Worm (Caenorhabditis elegans) whole organism, L3 larva: Measurements from ENCODE around the gene mog-3.

Experiments
- R02D3.7 ChIP-seq: fragments of 150-350 bp; optimal IDR thresholded peaks from 2 replicates; lab custom pipeline; 2014; ENCODE audit warnings: missing biosample characterization, missing genetic modification characterization
- aly-2 ChIP-seq: fragments of 150-350 bp; optimal IDR thresholded peaks from 2 replicates; lab custom pipeline; 2014; ENCODE audit warnings: missing biosample characterization, missing genetic modification characterization
- ama-1 ChIP-seq: fragments of 150-350 bp; optimal IDR thresholded peaks from 2 replicates; lab custom pipeline; 2018
- ceh-16 ChIP-seq: sonication (generic microtip); optimal IDR thresholded peaks from 2 replicates; lab custom pipeline; 2017; ENCODE audit warnings: missing biosample characterization, missing genetic modification characterization
- ceh-28 ChIP-seq: fragments of 150-350 bp; optimal IDR thresholded peaks from 2 replicates; lab custom pipeline; 2014; ENCODE audit warnings: missing biosample characterization, missing genetic modification reagents, missing genetic modification characterization
- ceh-82 ChIP-seq: fragments of 150-350 bp; optimal IDR thresholded peaks from 2 replicates; lab custom pipeline; 2014; ENCODE audit warnings: missing biosample characterization, missing genetic modification characterization
- ceh-9 ChIP-seq: sonication (generic microtip); optimal IDR thresholded peaks from 2 replicates; lab custom pipeline; 2018; ENCODE audit warnings: missing biosample characterization, missing genetic modification characterization
- daf-12 ChIP-seq: fragments of 150-350 bp; optimal IDR thresholded peaks from 2 replicates; lab custom pipeline; 2014; ENCODE audit warnings: missing biosample characterization, missing genetic modification reagents, missing genetic modification characterization
- egl-27 ChIP-seq: sonication (generic microtip); optimal IDR thresholded peaks from 4 replicates; lab custom pipeline; 2017; ENCODE audit warnings: missing biosample characterization, missing genetic modification reagents, missing genetic modification characterization
- elt-2 ChIP-seq: sonication (generic microtip); optimal IDR thresholded peaks from 2 replicates; lab custom pipeline; 2016; ENCODE audit warnings: missing genetic modification reagents, mild to moderate bottlenecking, missing genetic modification characterization, missing compliant biosample characterization
- hmg-11 ChIP-seq: sonication (generic microtip); optimal IDR thresholded peaks from 2 replicates; lab custom pipeline; 2016; ENCODE audit warnings: missing genetic modification characterization, missing compliant biosample characterization
- jun-1 ChIP-seq: fragments of 150-350 bp; optimal IDR thresholded peaks from 2 replicates; lab custom pipeline; 2014; ENCODE audit warnings: missing biosample characterization, missing genetic modification reagents, missing genetic modification characterization
- lin-15B ChIP-seq: fragments of 150-350 bp; optimal IDR thresholded peaks from 2 replicates; lab custom pipeline; 2014; ENCODE audit warnings: missing biosample characterization, missing genetic modification characterization
- lin-39 ChIP-seq: fragments of 150-350 bp; optimal IDR thresholded peaks from 2 replicates; lab custom pipeline; 2018; ENCODE audit warnings: missing biosample characterization, missing genetic modification reagents, missing genetic modification characterization
- lsy-12 ChIP-seq: sonication (generic microtip); optimal IDR thresholded peaks from 2 replicates; lab custom pipeline; 2016; ENCODE audit warnings: mild to moderate bottlenecking, missing genetic modification characterization, missing compliant biosample characterization
- mdl-1 ChIP-seq: fragments of 150-350 bp; optimal IDR thresholded peaks from 2 replicates; lab custom pipeline; 2014; ENCODE audit warnings: missing biosample characterization, missing genetic modification characterization
- mml-1 ChIP-seq: fragments of 150-350 bp; sonication (generic microtip); optimal IDR thresholded peaks from 3 replicates; lab custom pipeline; 2014; ENCODE audit warnings: missing biosample characterization, missing genetic modification characterization
- nfya-1 ChIP-seq: sonication (generic microtip); optimal IDR thresholded peaks from 2 replicates; lab custom pipeline; 2017; ENCODE audit warnings: missing genetic modification characterization, mild to moderate bottlenecking, missing compliant biosample characterization, antibody characterized with exemption, moderate library complexity; ENCODE audit not compliant: insufficient read depth
- nhr-11 ChIP-seq: fragments of 150-350 bp; optimal IDR thresholded peaks from 2 replicates; lab custom pipeline; 2014; ENCODE audit warnings: missing biosample characterization, missing genetic modification characterization
- nhr-12 ChIP-seq: fragments of 150-350 bp; optimal IDR thresholded peaks from 2 replicates; lab custom pipeline; 2014; ENCODE audit warnings: missing biosample characterization, missing genetic modification characterization
- nhr-23 ChIP-seq: fragments of 150-350 bp; optimal IDR thresholded peaks from 2 replicates; lab custom pipeline; 2014; ENCODE audit warnings: missing biosample characterization, missing genetic modification reagents, missing genetic modification characterization
- nhr-25 ChIP-seq: sonication (generic microtip); optimal IDR thresholded peaks from 2 replicates; lab custom pipeline; 2017; ENCODE audit warnings: missing biosample characterization, missing genetic modification characterization
- nhr-43 ChIP-seq: sonication (generic microtip); optimal IDR thresholded peaks from 2 replicates; lab custom pipeline; 2016; ENCODE audit warnings: mild to moderate bottlenecking, missing genetic modification characterization, missing compliant biosample characterization; ENCODE audit not compliant: poor library complexity, severe bottlenecking
- nhr-76 ChIP-seq: fragments of 150-350 bp; sonication (generic microtip); optimal IDR thresholded peaks from 5 replicates; lab custom pipeline; 2014; ENCODE audit warnings: missing biosample characterization, missing genetic modification characterization
- nhr-77 ChIP-seq: fragments of 150-350 bp; optimal IDR thresholded peaks from 2 replicates; lab custom pipeline; 2014; ENCODE audit warnings: missing biosample characterization, missing genetic modification characterization
- pha-4 ChIP-seq: fragments of 150-350 bp; optimal IDR thresholded peaks from 2 replicates; lab custom pipeline; 2014; ENCODE audit warnings: missing biosample characterization, missing genetic modification reagents, missing genetic modification characterization
- pqm-1 ChIP-seq: fragments of 150-350 bp; optimal IDR thresholded peaks from 2 replicates; lab custom pipeline; 2017; ENCODE audit warnings: missing biosample characterization, missing genetic modification characterization, inconsistent platforms
- sea-2 ChIP-seq: fragments of 150-350 bp; sonication (generic microtip); optimal IDR thresholded peaks from 4 replicates; lab custom pipeline; 2014; ENCODE audit warnings: missing biosample characterization, missing genetic modification reagents, missing genetic modification characterization
- skn-1 ChIP-seq: fragments of 150-350 bp; optimal IDR thresholded peaks from 2 replicates; lab custom pipeline; 2014; ENCODE audit warnings: missing biosample characterization, missing genetic modification characterization
- snpc-4 ChIP-seq: fragments of 150-350 bp; optimal IDR thresholded peaks from 2 replicates; lab custom pipeline; 2014; ENCODE audit warnings: missing biosample characterization, missing genetic modification characterization
- tbx-2 ChIP-seq: sonication (generic microtip); optimal IDR thresholded peaks from 2 replicates; lab custom pipeline; 2016; ENCODE audit warnings: mild to moderate bottlenecking, missing genetic modification characterization, missing compliant biosample characterization
- ztf-11 ChIP-seq: fragments of 150-350 bp; optimal IDR thresholded peaks from 2 replicates; lab custom pipeline; 2014; ENCODE audit warnings: missing biosample characterization, missing genetic modification characterization
- ztf-4 ChIP-seq: fragments of 150-350 bp; optimal IDR thresholded peaks from 2 replicates; lab custom pipeline; 2014; ENCODE audit warnings: missing biosample characterization, missing genetic modification characterization

mog-3 gene

ce11 chrIII:5304044-5304443 lies 4.4 kb upstream of the mog-3 start:
- TF ChIP-seq sea-2 (GFP tag; lab: Kevin White, UChicago) (no peak), nhr-11 (tag; lab: Kevin White, UChicago) (no peak), tbx-2 (no peak), nfya-1 (tag; lab: Kevin White, UChicago) (no peak), lin-39 (no peak), jun-1 (tag; lab: Kevin White, UChicago) (no peak), ceh-82 (tag; lab: Kevin White, UChicago) (no peak), ceh-16 (tag; lab: Kevin White, UChicago) (no peak)

ce11 chrIII:5305725-5306124 lies 2.7 kb upstream of the mog-3 start:
- TF ChIP-seq pha-4 (tag; lab: Kevin White, UChicago) (peak; percentile 88), ztf-4 (tag; lab: Kevin White, UChicago) (peak; percentile 15), lin-15B (tag; lab: Kevin White, UChicago) (peak; percentile 31), nhr-25 (peak; percentile 32), nfya-1 (tag; lab: Kevin White, UChicago) (peak; percentile 40), egl-27 (tag; lab: Kevin White, UChicago) (peak; percentile 21), elt-2 (peak; percentile 27), hmg-11 (tag; lab: Kevin White, UChicago) (peak; percentile 87), tbx-2 (peak; percentile 60), nhr-23 (tag; lab: Kevin White, UChicago) (peak; percentile 23), jun-1 (tag; lab: Kevin White, UChicago) (no peak), ceh-82 (tag; lab: Kevin White, UChicago) (peak; percentile 11), nhr-43 (tag; lab: Kevin White, UChicago) (peak; percentile 81), aly-2 (no peak), lsy-12 (tag; lab: Kevin White, UChicago) (peak; percentile 63), skn-1 (tag; lab: Kevin White, UChicago) (peak; percentile 23), R02D3.7 (tag; lab: Kevin White, UChicago) (peak; percentile 20), snpc-4 (tag; lab: Kevin White, UChicago) (no peak), ceh-9 (no peak)
- TF ChIP-seq, all 47 proteins: peak for 15

DNA sequence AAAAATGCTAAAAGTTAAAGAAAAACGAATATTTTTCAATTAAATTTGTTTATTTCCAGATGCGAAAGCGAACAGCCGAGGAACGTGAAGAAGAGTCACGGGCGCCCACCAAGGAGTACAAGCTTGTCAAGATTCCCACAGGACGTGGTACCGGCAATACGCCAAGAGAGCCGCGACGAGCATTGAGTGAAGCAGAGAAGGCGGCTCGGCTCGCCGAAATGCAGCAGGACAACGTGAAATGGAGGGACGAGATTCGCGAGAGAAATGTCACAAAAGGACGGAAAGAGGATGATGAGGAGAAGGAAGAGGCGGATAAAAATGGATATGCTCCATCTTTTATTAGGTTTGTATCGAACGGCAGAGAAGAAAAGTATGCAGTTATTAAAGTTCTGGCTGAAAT lies 2.0 kb downstream of the mog-3 start:
- TF ChIP-seq R02D3.7 (tag; lab: Kevin White, UChicago) (no peak), mdl-1 (tag; lab: Kevin White, UChicago) (no peak), skn-1 (tag; lab: Kevin White, UChicago) (no peak), nhr-77 (tag; lab: Kevin White, UChicago) (no peak), nhr-76 (tag; lab: Kevin White, UChicago) (no peak), ceh-82 (tag; lab: Kevin White, UChicago) (no peak), daf-12 (tag; lab: Kevin White, UChicago) (no peak), mml-1 (tag; lab: Kevin White, UChicago) (no peak), nhr-12 (tag; lab: Kevin White, UChicago) (no peak), ztf-11 (tag; lab: Kevin White, UChicago) (no peak)

ce11 chrIII:5310940-5311339 lies 2.5 kb downstream of the mog-3 start, which contains the start of gene pqe-1:
Gene pqe-1 (plus strand): TSS chrIII:5311240.
- TF ChIP-seq ceh-82 (tag; lab: Kevin White, UChicago) (no peak), ama-1 (lab: Kevin White, UChicago) (no peak), tbx-2 (no peak), snpc-4 (tag; lab: Kevin White, UChicago) (no peak), ztf-4 (tag; lab: Kevin White, UChicago) (no peak), ceh-28 (tag; lab: Kevin White, UChicago) (no peak), daf-12 (tag; lab: Kevin White, UChicago) (no peak), jun-1 (tag; lab: Kevin White, UChicago) (no peak)

- TF ChIP-seq pha-4 (tag; lab: Kevin White, UChicago) = peak; percentile 5
- no peak for TF ChIP-seq tbx-2
- peak; percentile 49 for TF ChIP-seq elt-2
- TF ChIP-seq pqm-1 (tag; lab: Kevin White, UChicago) = peak; percentile 61
- TF ChIP-seq, all 47 proteins: peak for 3
These were observed 10.2 kb downstream of the mog-3 start for ce11 chrIII:5318610-5319009.
